Fruit fly (Drosophila melanogaster): Measurements from ENCODE around the gene CG9098.

Gene CG9098

DNA sequence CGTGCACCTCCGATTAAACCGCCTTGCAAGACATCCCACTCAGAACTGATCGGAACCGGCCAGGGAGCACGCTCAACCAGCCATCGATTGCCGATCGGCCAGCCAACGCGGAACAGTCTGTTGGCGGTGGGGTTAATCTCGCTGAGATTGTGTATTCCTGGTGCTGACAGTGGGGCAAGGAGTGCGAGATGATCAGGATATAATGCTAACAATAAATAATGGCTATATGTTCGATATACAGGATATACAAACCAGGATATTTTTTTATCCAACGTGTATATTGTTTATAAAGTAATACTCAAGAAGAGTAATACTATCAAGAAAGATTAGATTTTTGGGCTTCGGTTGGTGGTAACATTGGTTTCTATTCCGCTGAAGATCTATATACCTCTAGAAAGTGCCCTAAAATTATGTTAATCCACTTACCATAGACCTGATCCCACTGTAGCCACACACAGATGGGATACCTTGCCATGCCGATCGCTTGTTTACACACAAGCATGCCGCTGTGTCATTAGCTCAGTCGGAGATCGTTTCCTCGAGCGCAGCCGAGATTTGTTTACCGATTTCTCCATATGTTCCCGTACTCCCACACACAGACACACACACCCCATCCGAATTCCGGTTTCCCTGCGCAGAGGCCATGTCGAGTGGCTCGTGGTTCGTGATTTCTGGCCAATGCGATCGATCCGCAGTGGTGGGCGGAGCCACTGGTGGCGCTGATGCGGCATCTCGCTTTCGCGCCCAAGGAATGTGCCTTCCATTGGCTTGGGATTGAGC lies 7.4 kb upstream of the CG9098 start, which contains the start of gene H2.0 (continued):
- TF ChIP-seq CG10979 (tag; optimal IDR thresholded peaks at IDR 0.05) (peak; percentile 60), Dip2 (GFP tag; IDR thresholded peaks at IDR 0.05) (no peak), D19B (GFP tag; optimal IDR thresholded peaks at IDR 0.05) (no peak), CG14050 (GFP tag; IDR thresholded peaks at IDR 0.05) (no peak), bab2 (GFP tag; optimal IDR thresholded peaks at IDR 0.05) (no peak), NK7.1 (GFP tag; optimal IDR thresholded peaks at IDR 0.05) (no peak), BtbVII (GFP tag; optimal IDR thresholded peaks at IDR 0.05) (no peak), crol (GFP tag; IDR thresholded peaks at IDR 0.05) (no peak), CG12942 (GFP tag; optimal IDR thresholded peaks at IDR 0.05) (no peak), trh (GFP tag; optimal IDR thresholded peaks at IDR 0.05) (no peak), Camta (GFP tag; optimal IDR thresholded peaks at IDR 0.05) (no peak), bowl (GFP tag; IDR thresholded peaks at IDR 0.05) (no peak), ttk (GFP tag; IDR thresholded peaks at IDR 0.05) (no peak), CG7987 (GFP tag; optimal IDR thresholded peaks at IDR 0.05) (no peak), odd (GFP tag; optimal IDR thresholded peaks at IDR 0.05) (no peak), kay (GFP tag; optimal IDR thresholded peaks at IDR 0.05) (no peak), sqz (GFP tag; optimal IDR thresholded peaks at IDR 0.05) (no peak), CG15011 (GFP tag; optimal IDR thresholded peaks at IDR 0.05) (no peak), ken (GFP tag; IDR thresholded peaks at IDR 0.05) (no peak), Ptx1 (GFP tag; IDR thresholded peaks at IDR 0.05) (0 out of 2 replicates have a peak, but pooled peaks have one; percentile 15), CG18011 (GFP tag; optimal IDR thresholded peaks at IDR 0.05) (no peak), Hr3 (GFP tag; optimal IDR thresholded peaks at IDR 0.05) (peak; percentile 8), pita (GFP tag; optimal IDR thresholded peaks at IDR 0.05) (no peak), slp2 (GFP tag; optimal IDR thresholded peaks at IDR 0.05) (no peak), CG14014 (GFP tag; IDR thresholded peaks at IDR 0.05) (no peak), CG3281 (GFP tag; optimal IDR thresholded peaks at IDR 0.05) (no peak), CG1233 (GFP tag; optimal IDR thresholded peaks at IDR 0.05) (peak; percentile 30), eyg (GFP tag; optimal IDR thresholded peaks at IDR 0.05) (no peak), gfzf (GFP tag; optimal IDR thresholded peaks at IDR 0.05) (no peak), CG7963 (GFP tag; IDR thresholded peaks at IDR 0.05; ENCODE audit: partially characterized antibody) (no peak), Doc3 (GFP tag; IDR thresholded peaks at IDR 0.05; ENCODE audit: partially characterized antibody) (no peak), E2f2 (GFP tag; IDR thresholded peaks at IDR 0.05) (no peak), CG17802 (tag; optimal IDR thresholded peaks at IDR 0.05) (no peak), dpn (GFP tag; optimal IDR thresholded peaks at IDR 0.05) (peak in 1 of 2 experiments; percentile 23), Dref (GFP tag; IDR thresholded peaks at IDR 0.05) (no peak), jing (GFP tag; optimal IDR thresholded peaks at IDR 0.05) (no peak), MBD-R2 (GFP tag; IDR thresholded peaks at IDR 0.05) (no peak), eve (GFP tag; optimal IDR thresholded peaks at IDR 0.05) (no peak), CG31441 (GFP tag; IDR thresholded peaks at IDR 0.05) (peak; percentile 44), CG2875 (GFP tag; optimal IDR thresholded peaks at IDR 0.05) (peak; percentile 20), CG4424 (GFP tag; optimal IDR thresholded peaks at IDR 0.05) (peak; percentile 46), Bgb (GFP tag; IDR thresholded peaks at IDR 0.05; ENCODE audit: partially characterized antibody) (0 out of 2 replicates have a peak, but pooled peaks have one; percentile 10), CG11398 (GFP tag; optimal IDR thresholded peaks at IDR 0.05) (no peak), CG8359 (GFP tag; optimal IDR thresholded peaks at IDR 0.05; ENCODE audit: borderline replicate concordance) (no peak), CG13287 (GFP tag; IDR thresholded peaks at IDR 0.05; ENCODE audit: partially characterized antibody) (0 out of 2 replicates have a peak, but pooled peaks have one; percentile 8), CG43689 (GFP tag; IDR thresholded peaks at IDR 0.05) (no peak), da (GFP tag; optimal IDR thresholded peaks at IDR 0.05) (no peak), CG1602 (GFP tag; optimal IDR thresholded peaks at IDR 0.05) (peak; percentile 41), insv (GFP tag; optimal IDR thresholded peaks at IDR 0.05) (no peak), HLH4C (GFP tag; IDR thresholded peaks at IDR 0.05; ENCODE audit: partially characterized antibody) (no peak)

All from whole organism, embryonic.